Fruit fly (Drosophila melanogaster) whole organism, embryonic: ENCODE results near the gene Arl6IP1.

Source experiments
- Adf1 ChIP-seq: fragments of 200-800 bp; sonication (Bioruptor generic); IDR thresholded peaks from 2 replicates; pipeline ENCODE4 v1.3.6; 2022; ENCODE audit warnings: missing biosample characterization, missing genetic modification characterization
- B-H2 ChIP-seq: fragments of 200-800 bp; sonication (Bioruptor generic); optimal IDR thresholded peaks from 2 replicates; lab custom pipeline; 2018; ENCODE audit warnings: missing biosample characterization, mild to moderate bottlenecking, missing genetic modification characterization
- Bteb2 ChIP-seq: fragments of 200-800 bp; sonication (Bioruptor generic); optimal IDR thresholded peaks from 2 replicates; lab custom pipeline; 2016; ENCODE audit warnings: missing biosample characterization, missing genetic modification characterization
- CG10321 ChIP-seq: fragments of 200-800 bp; sonication (Bioruptor generic); IDR thresholded peaks from 2 replicates; pipeline ENCODE4 v1.3.6; 2022; ENCODE audit warnings: missing biosample characterization, missing genetic modification characterization
- CG10979 ChIP-seq: fragments of 200-800 bp; sonication (Bioruptor generic); optimal IDR thresholded peaks from 2 replicates; lab custom pipeline; 2018; ENCODE audit warnings: missing biosample characterization, mild to moderate bottlenecking, missing genetic modification characterization, moderate library complexity
- CG11398 ChIP-seq: fragments of 200-800 bp; sonication (Bioruptor generic); optimal IDR thresholded peaks from 2 replicates; lab custom pipeline; 2016; ENCODE audit warnings: missing biosample characterization, missing genetic modification characterization
- CG12659 ChIP-seq: fragments of 200-800 bp; sonication (Bioruptor generic); optimal IDR thresholded peaks from 3 replicates; lab custom pipeline; 2017; ENCODE audit warnings: mild to moderate bottlenecking, missing biosample characterization, missing genetic modification reagents, missing genetic modification characterization
- CG12769 ChIP-seq: fragments of 200-800 bp; sonication (Bioruptor generic); optimal IDR thresholded peaks from 2 replicates; lab custom pipeline; 2019; ENCODE audit warnings: missing biosample characterization, mild to moderate bottlenecking, missing genetic modification characterization, moderate library complexity
- CG13624 ChIP-seq: fragments of 200-800 bp; sonication (Bioruptor generic); optimal IDR thresholded peaks from 2 replicates; lab custom pipeline; 2016; ENCODE audit warnings: missing biosample characterization, missing genetic modification characterization
- CG15696 ChIP-seq: fragments of 200-800 bp; sonication (Bioruptor generic); optimal IDR thresholded peaks from 2 replicates; lab custom pipeline; 2019; ENCODE audit warnings: missing biosample characterization, mild to moderate bottlenecking, missing genetic modification characterization, moderate library complexity
- CG1647 ChIP-seq: fragments of 200-800 bp; sonication (Bioruptor generic); optimal IDR thresholded peaks from 3 replicates; lab custom pipeline; 2016; ENCODE audit warnings: missing biosample characterization, missing genetic modification characterization
- CG1832 ChIP-seq: fragments of 200-800 bp; sonication (Bioruptor generic); optimal IDR thresholded peaks from 2 replicates; lab custom pipeline; 2017; ENCODE audit warnings: missing biosample characterization, mild to moderate bottlenecking, missing genetic modification characterization, inconsistent platforms
- CG18619 ChIP-seq: fragments of 200-800 bp; sonication (Bioruptor generic); optimal IDR thresholded peaks from 3 replicates; lab custom pipeline; 2017; ENCODE audit warnings: missing biosample characterization, mild to moderate bottlenecking, missing genetic modification characterization
- CG31224 ChIP-seq: fragments of 200-800 bp; sonication (Bioruptor generic); IDR thresholded peaks from 2 replicates; pipeline ENCODE4 v1.3.6; 2022; ENCODE audit warnings: missing biosample characterization, missing genetic modification characterization
- CG34376 ChIP-seq: fragments of 200-800 bp; sonication (Bioruptor generic); optimal IDR thresholded peaks from 2 replicates; lab custom pipeline; 2018; ENCODE audit warnings: missing biosample characterization, mild to moderate bottlenecking, missing genetic modification characterization
- CG43689 ChIP-seq: fragments of 200-800 bp; sonication (Bioruptor generic); IDR thresholded peaks from 2 replicates; pipeline ENCODE4 v1.3.6; 2022; ENCODE audit warnings: missing biosample characterization, missing genetic modification characterization
- CG4707 ChIP-seq: fragments of 200-800 bp; sonication (Bioruptor generic); optimal IDR thresholded peaks from 2 replicates; lab custom pipeline; 2018; ENCODE audit warnings: missing biosample characterization, mild to moderate bottlenecking, missing genetic modification characterization, moderate library complexity
- CG5953 ChIP-seq: fragments of 200-800 bp; sonication (Bioruptor generic); IDR thresholded peaks from 2 replicates; pipeline ENCODE4 v1.3.6; 2022; ENCODE audit warnings: missing biosample characterization, missing genetic modification characterization
- CG8765 ChIP-seq: fragments of 200-800 bp; sonication (Bioruptor generic); IDR thresholded peaks from 2 replicates; pipeline ENCODE4 v1.3.6; 2022; ENCODE audit warnings: missing biosample characterization, missing genetic modification characterization
- CG9727 ChIP-seq: fragments of 200-800 bp; sonication (Bioruptor generic); optimal IDR thresholded peaks from 3 replicates; lab custom pipeline; 2017; ENCODE audit warnings: missing biosample characterization, mild to moderate bottlenecking, missing genetic modification characterization
- CG9817 ChIP-seq: fragments of 200-800 bp; sonication (Bioruptor generic); optimal IDR thresholded peaks from 2 replicates; lab custom pipeline; 2018; ENCODE audit warnings: missing biosample characterization, mild to moderate bottlenecking, missing genetic modification characterization, moderate library complexity
- CoRest ChIP-seq: fragments of 200-800 bp; sonication (Bioruptor generic); optimal IDR thresholded peaks from 3 replicates; lab custom pipeline; 2018; ENCODE audit warnings: missing biosample characterization, mild to moderate bottlenecking, missing genetic modification characterization, moderate library complexity
- Dek ChIP-seq: fragments of 200-800 bp; sonication (Bioruptor generic); optimal IDR thresholded peaks from 3 replicates; lab custom pipeline; 2019; ENCODE audit warnings: missing biosample characterization, mild to moderate bottlenecking, missing genetic modification characterization, moderate library complexity
- Ets65A ChIP-seq: fragments of 200-800 bp; sonication (Bioruptor generic); peaks from one replicate; lab custom pipeline; 2016; ENCODE audit warnings: missing biosample characterization, missing genetic modification characterization
- Hr78 ChIP-seq, 2 experiments: fragments of 200-800 bp in 1 of 2; fragments of >200 bp in 1 of 2; sonication (Bioruptor generic) in 1 of 2; optimal IDR thresholded peaks; 2 replicates each; lab custom pipeline; 2017 to 2019; ENCODE audit warnings: missing biosample characterization in 2 of 2, missing genetic modification characterization in 2 of 2, mild to moderate bottlenecking in 1 of 2, moderate library complexity in 1 of 2
- Nf-YC ChIP-seq: fragments of 200-800 bp; optimal IDR thresholded peaks from 3 replicates; lab custom pipeline; 2019; ENCODE audit warnings: missing biosample characterization, mild to moderate bottlenecking, missing genetic modification characterization, moderate library complexity
- Scr ChIP-seq: fragments of 200-800 bp; sonication (Bioruptor generic); IDR thresholded peaks from 2 replicates; pipeline ENCODE4 v1.3.6; 2022; ENCODE audit warnings: missing biosample characterization, missing genetic modification characterization; ENCODE audit not compliant: partially characterized antibody
- Trl ChIP-seq, 3 experiments: fragments of >200 bp in 2 of 3; fragments of 200-800 bp in 1 of 3; sonication (Bioruptor generic) in 1 of 3; optimal IDR thresholded peaks; 2 replicates in 1 of 3; 3 replicates in 2 of 3; lab custom pipeline; 2016 to 2017; ENCODE audit warnings: missing biosample characterization in 1 of 3, missing genetic modification characterization in 1 of 3
- ac ChIP-seq: fragments of 200-800 bp; sonication (Bioruptor generic); optimal IDR thresholded peaks from 3 replicates; lab custom pipeline; 2017; ENCODE audit warnings: missing biosample characterization, mild to moderate bottlenecking, missing genetic modification characterization
- ato ChIP-seq: fragments of 200-800 bp; sonication (Bioruptor generic); IDR thresholded peaks from 2 replicates; pipeline ENCODE4 v1.3.6; 2022; ENCODE audit warnings: missing biosample characterization, missing genetic modification characterization; ENCODE audit not compliant: partially characterized antibody
- cad ChIP-seq: fragments of >200 bp; optimal IDR thresholded peaks from 2 replicates; lab custom pipeline; 2017; ENCODE audit warnings: missing biosample characterization, missing genetic modification characterization
- chm ChIP-seq: fragments of 200-800 bp; sonication (Bioruptor generic); IDR thresholded peaks from 2 replicates; pipeline ENCODE4 v1.3.6; 2022; ENCODE audit warnings: missing biosample characterization, missing genetic modification characterization
- chn ChIP-seq: fragments of 200-800 bp; sonication (Bioruptor generic); optimal IDR thresholded peaks from 2 replicates; lab custom pipeline; 2016; ENCODE audit warnings: missing biosample characterization, missing genetic modification characterization
- cwo ChIP-seq: fragments of 200-800 bp; sonication (Bioruptor generic); optimal IDR thresholded peaks from 3 replicates; lab custom pipeline; 2017; ENCODE audit warnings: missing biosample characterization, missing genetic modification characterization, mild to moderate bottlenecking, moderate library complexity, missing genetic modification reagents
- da ChIP-seq: fragments of 200-800 bp; sonication (Bioruptor generic); optimal IDR thresholded peaks from 2 replicates; lab custom pipeline; 2016; ENCODE audit warnings: missing biosample characterization, missing genetic modification characterization
- ems ChIP-seq: fragments of 200-800 bp; sonication (Bioruptor generic); optimal IDR thresholded peaks from 3 replicates; lab custom pipeline; 2016; ENCODE audit warnings: missing biosample characterization, missing genetic modification characterization
- ftz-f1 ChIP-seq: fragments of 200-800 bp; sonication (Bioruptor generic); optimal IDR thresholded peaks from 2 replicates; lab custom pipeline; 2016; ENCODE audit warnings: missing biosample characterization, missing genetic modification characterization
- gce ChIP-seq: fragments of 200-800 bp; sonication (Bioruptor generic); IDR thresholded peaks from 3 replicates; pipeline ENCODE4 v1.3.6; 2022; ENCODE audit warnings: missing biosample characterization, missing genetic modification characterization
- her ChIP-seq: fragments of 200-800 bp; sonication (Bioruptor generic); optimal IDR thresholded peaks from 2 replicates; lab custom pipeline; 2016; ENCODE audit warnings: missing biosample characterization, missing genetic modification characterization
- hkb ChIP-seq, 2 experiments: fragments of 200-800 bp in 1 of 2; fragments of >200 bp in 1 of 2; sonication (Bioruptor generic) in 1 of 2; IDR thresholded peaks in 1 of 2; optimal IDR thresholded peaks in 1 of 2; 2 replicates each; pipeline versions ENCODE4 v1.3.6 to Lab custom; 2017 to 2022; ENCODE audit warnings: missing biosample characterization in 1 of 2, missing genetic modification characterization in 1 of 2
- inv ChIP-seq: fragments of 200-800 bp; sonication (Bioruptor generic); IDR thresholded peaks from 2 replicates; pipeline ENCODE4 v1.3.6; 2022; ENCODE audit warnings: missing biosample characterization, missing genetic modification characterization; ENCODE audit not compliant: partially characterized antibody
- lbe ChIP-seq: fragments of 200-800 bp; sonication (Bioruptor generic); optimal IDR thresholded peaks from 2 replicates; lab custom pipeline; 2016; ENCODE audit warnings: missing biosample characterization, mild to moderate bottlenecking, missing genetic modification characterization
- lov ChIP-seq, 2 experiments: fragments of 200-800 bp in 1 of 2; fragments of >200 bp in 1 of 2; sonication (Bioruptor generic) in 1 of 2; IDR thresholded peaks in 1 of 2; optimal IDR thresholded peaks in 1 of 2; 2 replicates in 1 of 2; 3 replicates in 1 of 2; pipeline versions ENCODE4 v1.3.6 to Lab custom; 2017 to 2022; ENCODE audit warnings: missing biosample characterization in 1 of 2, missing genetic modification characterization in 1 of 2
- phol ChIP-seq: fragments of 200-800 bp; sonication (Bioruptor generic); optimal IDR thresholded peaks from 3 replicates; lab custom pipeline; 2018; ENCODE audit warnings: missing biosample characterization, mild to moderate bottlenecking, missing genetic modification characterization, moderate library complexity
- pros ChIP-seq: fragments of 200-800 bp; sonication (Bioruptor generic); optimal IDR thresholded peaks from 3 replicates; lab custom pipeline; 2019; ENCODE audit warnings: missing biosample characterization, mild to moderate bottlenecking, missing genetic modification characterization, moderate library complexity
- pum ChIP-seq: fragments of 200-800 bp; sonication (Bioruptor generic); optimal IDR thresholded peaks from 2 replicates; lab custom pipeline; 2016; ENCODE audit warnings: missing biosample characterization, missing genetic modification characterization
- ranshi ChIP-seq: fragments of 200-800 bp; sonication (Bioruptor generic); IDR thresholded peaks from 2 replicates; pipeline ENCODE4 v1.3.6; 2022; ENCODE audit warnings: missing biosample characterization, missing genetic modification characterization
- ro ChIP-seq: fragments of 200-800 bp; sonication (Bioruptor generic); IDR thresholded peaks from 2 replicates; pipeline ENCODE4 v1.3.6; 2022; ENCODE audit warnings: missing biosample characterization, missing genetic modification characterization
- sens ChIP-seq: fragments of 200-800 bp; sonication (Bioruptor generic); peaks from one replicate; lab custom pipeline; 2016; ENCODE audit warnings: missing biosample characterization, missing genetic modification characterization
- zen2 ChIP-seq: fragments of 200-800 bp; sonication (Bioruptor generic); IDR thresholded peaks from 3 replicates; pipeline ENCODE4 v1.3.6; 2022; ENCODE audit warnings: missing biosample characterization, missing genetic modification characterization; ENCODE audit not compliant: partially characterized antibody

Arl6IP1 gene

DNA sequence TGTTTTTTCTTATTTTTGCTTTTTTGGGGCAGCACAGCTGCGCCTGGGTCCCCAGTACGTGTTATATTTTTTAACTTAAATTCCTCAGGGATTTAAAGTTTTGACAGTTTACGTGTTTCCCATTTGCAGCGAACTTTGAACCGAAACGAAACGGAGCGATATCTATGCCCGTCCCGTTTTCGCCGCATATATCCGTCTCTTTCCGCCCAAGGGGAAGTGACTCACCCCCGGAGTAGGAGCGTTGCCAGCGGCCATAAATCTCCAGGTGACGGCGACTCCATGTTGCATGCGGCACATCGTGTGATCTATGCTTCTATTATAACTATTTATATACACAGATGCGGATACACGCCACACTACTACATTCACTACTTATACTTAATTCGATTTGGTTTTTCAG, 18.3 kb downstream of the Arl6IP1 start (continued):
- TF ChIP-seq CG12769 (tag; lab: Kevin White, UChicago) (no peak), CG13624 (GFP tag; lab: Kevin White, UChicago) (no peak), her (no peak), CG43689 (GFP tag; lab: Robert Waterston, UW) (no peak), ro (GFP tag; lab: Robert Waterston, UW) (no peak), Adf1 (GFP tag; lab: Robert Waterston, UW) (no peak), CG10321 (peak; percentile 88), CG1647 (GFP tag; lab: Kevin White, UChicago) (no peak), CG9817 (tag; lab: Kevin White, UChicago) (no peak), CG9727 (GFP tag; lab: Kevin White, UChicago) (no peak), Nf-YC (peak; percentile 71), lov (optimal IDR thresholded peaks at IDR 0.05; lab: Kevin White, UChicago) (no peak), lov (GFP tag; IDR thresholded peaks at IDR 0.05; lab: Robert Waterston, UW) (no peak), CG4707 (GFP tag; lab: Kevin White, UChicago) (no peak), cad (GFP tag; lab: Kevin White, UChicago) (peak; percentile 72), ac (no peak), phol (tag; lab: Kevin White, UChicago) (peak; percentile 33), CG31224 (GFP tag; lab: Robert Waterston, UW) (no peak), ftz-f1 (GFP tag; lab: Kevin White, UChicago) (no peak), cwo (GFP tag; lab: Kevin White, UChicago) (no peak), CG8765 (GFP tag; lab: Robert Waterston, UW) (no peak), CoRest (tag; lab: Kevin White, UChicago) (no peak), Scr (no peak), chm (GFP tag; lab: Robert Waterston, UW) (no peak), Hr78 (GFP tag; optimal IDR thresholded peaks at IDR 0.05; lab: Kevin White, UChicago) (peak in 1 of 2 experiments; percentile 75), Trl (optimal IDR thresholded peaks at IDR 0.05; lab: Kevin White, UChicago) (no peak), Trl (GFP tag; optimal IDR thresholded peaks at IDR 0.05; lab: Kevin White, UChicago) (no peak), CG34376 (GFP tag; lab: Kevin White, UChicago) (no peak), chn (GFP tag; lab: Kevin White, UChicago) (no peak), ems (GFP tag; lab: Kevin White, UChicago) (no peak), Dek (tag; lab: Kevin White, UChicago) (no peak), CG18619 (GFP tag; lab: Kevin White, UChicago) (no peak), Ets65A (GFP tag; lab: Kevin White, UChicago) (no peak), ranshi (no peak), pum (no peak), CG11398 (no peak), Bteb2 (GFP tag; lab: Kevin White, UChicago) (no peak), CG12659 (no peak), gce (no peak), da (GFP tag; lab: Kevin White, UChicago) (no peak), sens (GFP tag; lab: Kevin White, UChicago) (peak; percentile 69), CG15696 (tag; lab: Kevin White, UChicago) (no peak), zen2 (GFP tag; lab: Robert Waterston, UW) (no peak), inv (GFP tag; lab: Robert Waterston, UW) (no peak), pros (GFP tag; lab: Kevin White, UChicago) (no peak), ato (GFP tag; lab: Robert Waterston, UW) (no peak), B-H2 (no peak), CG1832 (GFP tag; lab: Kevin White, UChicago) (peak; percentile 71), lbe (no peak), hkb (optimal IDR thresholded peaks at IDR 0.05; lab: Kevin White, UChicago) (no peak), hkb (GFP tag; IDR thresholded peaks at IDR 0.05; lab: Robert Waterston, UW) (no peak), CG10979 (tag; lab: Kevin White, UChicago) (no peak), CG5953 (GFP tag; lab: Robert Waterston, UW) (no peak)
